Worm (Caenorhabditis elegans): ENCODE results near the gene F09E5.14.

Gene F09E5.14

ce11 chrII:5336660-5337494, 7.8 kb downstream of the F09E5.14 start:
- TF ChIP-seq W03F9.2 (tag; optimal IDR thresholded peaks at IDR 0.05) (peak; percentile 12), him-1 (tag; optimal IDR thresholded peaks at IDR 0.05) (peak; percentile 40), dao-5 (tag; optimal IDR thresholded peaks at IDR 0.05) (no peak)

- no peak for TF ChIP-seq W03F9.2 (tag; optimal IDR thresholded peaks at IDR 0.05)
- peak; percentile 70 for TF ChIP-seq him-1 (tag; optimal IDR thresholded peaks at IDR 0.05)
- peak; percentile 2 for TF ChIP-seq dao-5 (tag; optimal IDR thresholded peaks at IDR 0.05)
Measured at ce11 chrII:5336035-5336376, 8.7 kb downstream of the F09E5.14 start.

ce11 chrII:5335370-5336034, 9.2 kb downstream of the F09E5.14 start:
- TF ChIP-seq W03F9.2 (tag; optimal IDR thresholded peaks at IDR 0.05) = no peak
- TF ChIP-seq dao-5 (tag; optimal IDR thresholded peaks at IDR 0.05) = no peak
- TF ChIP-seq him-1 (tag; optimal IDR thresholded peaks at IDR 0.05) = no peak

ce11 chrII:5334628-5335027, 10.0 kb downstream of the F09E5.14 start:
- TF ChIP-seq W03F9.2 (tag; optimal IDR thresholded peaks at IDR 0.05) (no peak), dao-5 (tag; optimal IDR thresholded peaks at IDR 0.05) (no peak), him-1 (tag; optimal IDR thresholded peaks at IDR 0.05) (no peak)

ce11 chrII:5333729-5334255, 10.9 kb downstream of the F09E5.14 start:
- TF ChIP-seq him-1 (tag; optimal IDR thresholded peaks at IDR 0.05) (no peak), dao-5 (tag; optimal IDR thresholded peaks at IDR 0.05) (no peak), W03F9.2 (tag; optimal IDR thresholded peaks at IDR 0.05) (no peak)

- no peak for TF ChIP-seq dao-5 (tag; optimal IDR thresholded peaks at IDR 0.05)
Measured at ce11 chrII:5332345-5333124, 12.1 kb downstream of the F09E5.14 start.

- no peak for TF ChIP-seq him-1 (tag; optimal IDR thresholded peaks at IDR 0.05)
- TF ChIP-seq W03F9.2 (tag; optimal IDR thresholded peaks at IDR 0.05) = no peak
- no peak for TF ChIP-seq dao-5 (tag; optimal IDR thresholded peaks at IDR 0.05)
Measured at ce11 chrII:5331677-5332303, 12.9 kb downstream of the F09E5.14 start.

ce11 chrII:5330206-5330686, 14.4 kb downstream of the F09E5.14 start:
- TF ChIP-seq W03F9.2 (tag; optimal IDR thresholded peaks at IDR 0.05) = peak; percentile 25
- no peak for TF ChIP-seq him-1 (tag; optimal IDR thresholded peaks at IDR 0.05)
- no peak for TF ChIP-seq dao-5 (tag; optimal IDR thresholded peaks at IDR 0.05)

- TF ChIP-seq W03F9.2 (tag; optimal IDR thresholded peaks at IDR 0.05) (no peak), him-1 (tag; optimal IDR thresholded peaks at IDR 0.05) (no peak), dao-5 (tag; optimal IDR thresholded peaks at IDR 0.05) (no peak)
Measured at ce11 chrII:5328912-5329311, 15.8 kb downstream of the F09E5.14 start.

ce11 chrII:5326891-5327290, 17.8 kb downstream of the F09E5.14 start:
- TF ChIP-seq him-1 (tag; optimal IDR thresholded peaks at IDR 0.05) (no peak), dao-5 (tag; optimal IDR thresholded peaks at IDR 0.05) (no peak)

- peak; percentile 74 for TF ChIP-seq him-1 (tag; optimal IDR thresholded peaks at IDR 0.05)
- TF ChIP-seq dao-5 (tag; optimal IDR thresholded peaks at IDR 0.05) = no peak
Measured at ce11 chrII:5326024-5326627, 18.5 kb downstream of the F09E5.14 start.

- no peak for TF ChIP-seq W03F9.2 (tag; optimal IDR thresholded peaks at IDR 0.05)
Measured at ce11 chrII:5324653-5325052, 20.0 kb downstream of the F09E5.14 start.

- TF ChIP-seq him-1 (tag; optimal IDR thresholded peaks at IDR 0.05) = no peak
- no peak for TF ChIP-seq W03F9.2 (tag; optimal IDR thresholded peaks at IDR 0.05)
- no peak for TF ChIP-seq dao-5 (tag; optimal IDR thresholded peaks at IDR 0.05)
Measured at ce11 chrII:5323773-5324172, 20.9 kb downstream of the F09E5.14 start.
